Worm (Caenorhabditis elegans) whole organism, midembryonic: ENCODE data around the gene Y75B8A.7.

Experiments used
- T22C8.4 ChIP-seq: fragments of 200-800 bp; sonication (Bioruptor generic); IDR thresholded peaks from 2 replicates; pipeline ENCODE4 v1.3.6; 2022; ENCODE audit warnings: missing genetic modification characterization, missing compliant biosample characterization
- cog-1 ChIP-seq: sonication (generic microtip); optimal IDR thresholded peaks from 2 replicates; lab custom pipeline; 2016; ENCODE audit warnings: missing genetic modification characterization, missing compliant biosample characterization
- flt-1 ChIP-seq: fragments of 200-800 bp; sonication (Bioruptor generic); IDR thresholded peaks from 2 replicates; pipeline ENCODE4 v1.3.6; 2022; ENCODE audit warnings: missing genetic modification characterization, missing compliant biosample characterization
- klf-2 ChIP-seq: fragments of 200-800 bp; sonication (Bioruptor generic); conservative IDR thresholded peaks from 2 replicates; pipeline ENCODE4 v1.3.6; 2022; ENCODE audit warnings: missing genetic modification reagents, missing genetic modification characterization, missing compliant biosample characterization
- med-1 ChIP-seq: sonication (generic microtip); optimal IDR thresholded peaks from 2 replicates; lab custom pipeline; 2017; ENCODE audit warnings: missing genetic modification characterization, mild to moderate bottlenecking, missing compliant biosample characterization, antibody characterized with exemption, missing genetic modification reagents; ENCODE audit not compliant: insufficient read depth
- ref-1 ChIP-seq: fragments of 200-800 bp; sonication (Bioruptor generic); conservative IDR thresholded peaks from 2 replicates; pipeline ENCODE4 v1.3.6; 2022; ENCODE audit warnings: missing genetic modification reagents, missing genetic modification characterization, missing compliant biosample characterization
- tab-1 ChIP-seq: fragments of 200-800 bp; sonication (Bioruptor generic); IDR thresholded peaks from 2 replicates; pipeline ENCODE4 v1.3.6; 2022; ENCODE audit warnings: missing genetic modification characterization, missing compliant biosample characterization
- ztf-23 ChIP-seq: fragments of 200-800 bp; sonication (Bioruptor generic); IDR thresholded peaks from 2 replicates; pipeline ENCODE4 v1.3.6; 2022; ENCODE audit warnings: missing genetic modification reagents, missing genetic modification characterization, missing compliant biosample characterization
- ztf-29 ChIP-seq: fragments of 200-800 bp; sonication (Bioruptor generic); IDR thresholded peaks from 2 replicates; pipeline ENCODE4 v1.3.6; 2022; ENCODE audit warnings: missing genetic modification reagents, missing genetic modification characterization, missing compliant biosample characterization

DNA sequence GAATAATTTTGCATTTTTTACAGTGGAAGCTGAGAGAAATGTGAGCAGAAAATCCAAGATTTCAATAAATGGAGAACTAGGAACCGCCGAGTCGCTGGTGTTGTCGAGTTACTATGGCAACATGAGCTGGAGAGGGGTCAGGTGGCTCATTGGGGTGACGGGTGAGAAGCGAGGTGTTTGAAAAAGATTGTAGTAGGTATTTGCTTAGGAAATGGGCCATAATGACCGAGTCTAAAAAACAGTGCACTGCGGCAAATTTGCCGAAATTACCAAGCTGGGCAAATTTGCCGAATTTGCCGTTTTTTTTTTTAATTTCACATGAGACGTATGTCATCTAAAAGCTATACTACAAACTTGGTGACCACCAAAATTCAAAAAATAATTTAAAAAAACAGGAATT is 49.7 kb downstream of the Y75B8A.7 start, which contains the start of gene osm-12:
- TF ChIP-seq flt-1 (GFP tag; lab: Robert Waterston, UW) (no peak), ztf-29 (GFP tag; lab: Robert Waterston, UW) (no peak), klf-2 (GFP tag; lab: Robert Waterston, UW) (no peak), cog-1 (tag; lab: Kevin White, UChicago) (no peak), ztf-23 (no peak), ref-1 (GFP tag; lab: Robert Waterston, UW) (no peak), T22C8.4 (GFP tag; lab: Robert Waterston, UW) (no peak), med-1 (GFP tag; lab: Kevin White, UChicago) (no peak), tab-1 (no peak)
